Fruit fly (Drosophila melanogaster) whole organism, embryonic: ENCODE results near the gene arm.
A peak's percentile ranks its signal among the peaks of the same experiment; 100 is the strongest.

Experiments
- Abd-B ChIP-seq: fragments of 200-800 bp; sonication (Bioruptor generic); optimal IDR thresholded peaks from 2 replicates; lab custom pipeline; 2018; ENCODE audit warnings: missing biosample characterization, mild to moderate bottlenecking, missing genetic modification characterization, moderate library complexity
- B-H1 ChIP-seq: fragments of 200-800 bp; sonication (Bioruptor generic); IDR thresholded peaks from 3 replicates; pipeline ENCODE4 v1.3.6; 2022; ENCODE audit warnings: missing biosample characterization, missing genetic modification characterization
- BEAF-32 ChIP-seq: fragments of 200-800 bp; sonication (Bioruptor generic); optimal IDR thresholded peaks from 3 replicates; lab custom pipeline; 2017; ENCODE audit warnings: missing biosample characterization, missing genetic modification characterization, mild to moderate bottlenecking, moderate library complexity, missing genetic modification reagents
- CG10654 ChIP-seq: fragments of 200-800 bp; sonication (Bioruptor generic); optimal IDR thresholded peaks from 2 replicates; lab custom pipeline; 2016; ENCODE audit warnings: missing biosample characterization, missing genetic modification characterization
- CG11696 ChIP-seq: fragments of 200-800 bp; sonication (Bioruptor generic); IDR thresholded peaks from 2 replicates; pipeline ENCODE4 v1.3.6; 2022; ENCODE audit warnings: missing biosample characterization, missing genetic modification characterization
- CG13287 ChIP-seq: fragments of 200-800 bp; sonication (Bioruptor generic); IDR thresholded peaks from 2 replicates; pipeline ENCODE4 v1.3.6; 2022; ENCODE audit warnings: missing biosample characterization, missing genetic modification characterization; ENCODE audit not compliant: partially characterized antibody
- CG14710 ChIP-seq: fragments of 200-800 bp; sonication (Bioruptor generic); optimal IDR thresholded peaks from 3 replicates; lab custom pipeline; 2019; ENCODE audit warnings: missing biosample characterization, mild to moderate bottlenecking, missing genetic modification characterization, moderate library complexity
- CG2116 ChIP-seq: fragments of 200-800 bp; sonication (Bioruptor generic); optimal IDR thresholded peaks from 3 replicates; lab custom pipeline; 2018; ENCODE audit warnings: missing biosample characterization, mild to moderate bottlenecking, missing genetic modification characterization
- CG2120 ChIP-seq: fragments of 200-800 bp; sonication (Bioruptor generic); optimal IDR thresholded peaks from 3 replicates; lab custom pipeline; 2016; ENCODE audit warnings: missing biosample characterization, missing genetic modification characterization
- CG2875 ChIP-seq: fragments of 200-800 bp; sonication (Bioruptor generic); optimal IDR thresholded peaks from 2 replicates; lab custom pipeline; 2017; ENCODE audit warnings: missing biosample characterization, mild to moderate bottlenecking, missing genetic modification characterization, missing genetic modification reagents
- CG3163 ChIP-seq: fragments of 200-800 bp; sonication (Bioruptor generic); optimal IDR thresholded peaks from 3 replicates; lab custom pipeline; 2016; ENCODE audit warnings: missing biosample characterization, missing genetic modification characterization
- CG34376 ChIP-seq: fragments of 200-800 bp; sonication (Bioruptor generic); optimal IDR thresholded peaks from 2 replicates; lab custom pipeline; 2018; ENCODE audit warnings: missing biosample characterization, mild to moderate bottlenecking, missing genetic modification characterization
- CG4617 ChIP-seq: fragments of 200-800 bp; sonication (Bioruptor generic); optimal IDR thresholded peaks from 3 replicates; lab custom pipeline; 2016; ENCODE audit warnings: missing biosample characterization, missing genetic modification characterization, borderline replicate concordance
- CG8388 ChIP-seq: fragments of 200-800 bp; sonication (Bioruptor generic); optimal IDR thresholded peaks from 2 replicates; lab custom pipeline; 2019; ENCODE audit warnings: missing biosample characterization, mild to moderate bottlenecking, missing genetic modification characterization, moderate library complexity
- CG9797 ChIP-seq: fragments of 200-800 bp; sonication (Bioruptor generic); optimal IDR thresholded peaks from 3 replicates; lab custom pipeline; 2018; ENCODE audit warnings: missing biosample characterization, mild to moderate bottlenecking, missing genetic modification characterization
- Doc3 ChIP-seq: fragments of 200-800 bp; sonication (Bioruptor generic); IDR thresholded peaks from 3 replicates; pipeline ENCODE4 v1.3.6; 2022; ENCODE audit warnings: missing biosample characterization, missing genetic modification characterization; ENCODE audit not compliant: partially characterized antibody
- Dp ChIP-seq: fragments of 200-800 bp; sonication (Bioruptor generic); optimal IDR thresholded peaks from 2 replicates; lab custom pipeline; 2018; ENCODE audit warnings: missing biosample characterization, mild to moderate bottlenecking, missing genetic modification characterization, moderate library complexity
- Dref ChIP-seq: fragments of 200-800 bp; sonication (Bioruptor generic); IDR thresholded peaks from 2 replicates; pipeline ENCODE4 v1.3.6; 2022; ENCODE audit warnings: missing biosample characterization, missing genetic modification characterization
- E2f2 ChIP-seq: fragments of 200-800 bp; sonication (Bioruptor generic); IDR thresholded peaks from 2 replicates; pipeline ENCODE4 v1.3.6; 2022; ENCODE audit warnings: missing biosample characterization, missing genetic modification characterization
- Elba2 ChIP-seq: fragments of 200-800 bp; sonication (Bioruptor generic); optimal IDR thresholded peaks from 3 replicates; lab custom pipeline; 2016; ENCODE audit warnings: missing biosample characterization, missing genetic modification characterization
- GATAe ChIP-seq: fragments of 200-800 bp; sonication (Bioruptor generic); conservative IDR thresholded peaks from 2 replicates; pipeline ENCODE4 v1.3.6; 2022; ENCODE audit warnings: missing biosample characterization, missing genetic modification characterization
- HLH4C ChIP-seq: fragments of 200-800 bp; sonication (Bioruptor generic); IDR thresholded peaks from 3 replicates; pipeline ENCODE4 v1.3.6; 2022; ENCODE audit warnings: missing biosample characterization, missing genetic modification characterization; ENCODE audit not compliant: partially characterized antibody
- HLH54F ChIP-seq: fragments of 200-800 bp; sonication (Bioruptor generic); optimal IDR thresholded peaks from 3 replicates; lab custom pipeline; 2016; ENCODE audit warnings: missing biosample characterization, missing genetic modification characterization
- Kr ChIP-seq: fragments of 200-800 bp; sonication (Bioruptor generic); optimal IDR thresholded peaks from 2 replicates; lab custom pipeline; 2017; ENCODE audit warnings: missing biosample characterization, mild to moderate bottlenecking, missing genetic modification characterization
- MESR4 ChIP-seq: fragments of 200-800 bp; sonication (Bioruptor generic); optimal IDR thresholded peaks from 2 replicates; lab custom pipeline; 2018; ENCODE audit warnings: missing biosample characterization, mild to moderate bottlenecking, missing genetic modification characterization, moderate library complexity
- Med ChIP-seq: fragments of 200-800 bp; sonication (Bioruptor generic); peaks from one replicate; lab custom pipeline; 2016; ENCODE audit warnings: missing biosample characterization, missing genetic modification characterization, mild to moderate bottlenecking, inconsistent platforms, moderate library complexity
- Myb ChIP-seq: fragments of 200-800 bp; sonication (Bioruptor generic); optimal IDR thresholded peaks from 2 replicates; lab custom pipeline; 2016; ENCODE audit warnings: missing biosample characterization, missing genetic modification characterization
- Opbp ChIP-seq: fragments of 200-800 bp; sonication (Bioruptor generic); IDR thresholded peaks from 3 replicates; pipeline ENCODE4 v1.3.6; 2022; ENCODE audit warnings: missing biosample characterization, missing genetic modification characterization; ENCODE audit not compliant: partially characterized antibody
- Rfx ChIP-seq: fragments of 200-800 bp; sonication (Bioruptor generic); IDR thresholded peaks from 2 replicates; pipeline ENCODE4 v1.3.6; 2022; ENCODE audit warnings: missing biosample characterization, missing genetic modification characterization
- Scr ChIP-seq: fragments of 200-800 bp; sonication (Bioruptor generic); IDR thresholded peaks from 2 replicates; pipeline ENCODE4 v1.3.6; 2022; ENCODE audit warnings: missing biosample characterization, missing genetic modification characterization; ENCODE audit not compliant: partially characterized antibody
- Sox102F ChIP-seq: fragments of 200-800 bp; sonication (Bioruptor generic); optimal IDR thresholded peaks from 2 replicates; lab custom pipeline; 2018; ENCODE audit warnings: missing biosample characterization, mild to moderate bottlenecking, missing genetic modification characterization, moderate library complexity
- Sry-β ChIP-seq: fragments of 200-800 bp; sonication (Bioruptor generic); optimal IDR thresholded peaks from 2 replicates; lab custom pipeline; 2018; ENCODE audit warnings: missing biosample characterization, mild to moderate bottlenecking, missing genetic modification characterization, moderate library complexity
- YL-1 ChIP-seq: fragments of 200-800 bp; sonication (Bioruptor generic); optimal IDR thresholded peaks from 3 replicates; lab custom pipeline; 2017; ENCODE audit warnings: missing biosample characterization, mild to moderate bottlenecking, missing genetic modification characterization
- abd-A ChIP-seq: fragments of 200-800 bp; sonication (Bioruptor generic); optimal IDR thresholded peaks from 3 replicates; lab custom pipeline; 2019; ENCODE audit warnings: missing biosample characterization, mild to moderate bottlenecking, missing genetic modification characterization, moderate library complexity
- amos ChIP-seq: fragments of 200-800 bp; sonication (Bioruptor generic); IDR thresholded peaks from 2 replicates; pipeline ENCODE4 v1.3.6; 2022; ENCODE audit warnings: missing biosample characterization, missing genetic modification characterization; ENCODE audit not compliant: partially characterized antibody
- ato ChIP-seq: fragments of 200-800 bp; sonication (Bioruptor generic); IDR thresholded peaks from 2 replicates; pipeline ENCODE4 v1.3.6; 2022; ENCODE audit warnings: missing biosample characterization, missing genetic modification characterization; ENCODE audit not compliant: partially characterized antibody
- bbx ChIP-seq: fragments of 200-800 bp; sonication (Bioruptor generic); IDR thresholded peaks from 2 replicates; pipeline ENCODE4 v1.3.6; 2022; ENCODE audit warnings: missing biosample characterization, missing genetic modification characterization; ENCODE audit not compliant: partially characterized antibody
- chif ChIP-seq, 2 experiments: fragments of 200-800 bp; sonication (Bioruptor generic); optimal IDR thresholded peaks; 3 replicates each; lab custom pipeline; 2016; ENCODE audit warnings: missing biosample characterization in 2 of 2, missing genetic modification characterization in 2 of 2
- dm ChIP-seq: fragments of 200-800 bp; sonication (Bioruptor generic); optimal IDR thresholded peaks from 3 replicates; lab custom pipeline; 2016; ENCODE audit warnings: missing biosample characterization, missing genetic modification characterization
- gcm2 ChIP-seq: fragments of 200-800 bp; sonication (Bioruptor generic); optimal IDR thresholded peaks from 2 replicates; lab custom pipeline; 2016; ENCODE audit warnings: missing biosample characterization, missing genetic modification characterization
- ham ChIP-seq: fragments of 200-800 bp; sonication (Bioruptor generic); IDR thresholded peaks from 2 replicates; pipeline ENCODE4 v1.3.6; 2022; ENCODE audit warnings: missing biosample characterization, missing genetic modification characterization
- inv ChIP-seq: fragments of 200-800 bp; sonication (Bioruptor generic); IDR thresholded peaks from 2 replicates; pipeline ENCODE4 v1.3.6; 2022; ENCODE audit warnings: missing biosample characterization, missing genetic modification characterization; ENCODE audit not compliant: partially characterized antibody
- nmo ChIP-seq: fragments of 200-800 bp; sonication (Bioruptor generic); optimal IDR thresholded peaks from 2 replicates; lab custom pipeline; 2018; ENCODE audit warnings: missing biosample characterization, mild to moderate bottlenecking, missing genetic modification characterization, moderate library complexity
- pzg ChIP-seq: fragments of 200-800 bp; sonication (Bioruptor generic); optimal IDR thresholded peaks from 3 replicates; lab custom pipeline; 2018; ENCODE audit warnings: missing biosample characterization, mild to moderate bottlenecking, missing genetic modification characterization, moderate library complexity
- stwl ChIP-seq: fragments of 200-800 bp; sonication (Bioruptor generic); optimal IDR thresholded peaks from 3 replicates; lab custom pipeline; 2018; ENCODE audit warnings: missing biosample characterization, mild to moderate bottlenecking, missing genetic modification characterization, moderate library complexity
- sug ChIP-seq: fragments of 200-800 bp; optimal IDR thresholded peaks from 2 replicates; lab custom pipeline; 2019; ENCODE audit warnings: missing biosample characterization, mild to moderate bottlenecking, missing genetic modification characterization, moderate library complexity
- trem ChIP-seq: fragments of 200-800 bp; optimal IDR thresholded peaks from 3 replicates; lab custom pipeline; 2019; ENCODE audit warnings: missing biosample characterization, mild to moderate bottlenecking, missing genetic modification characterization, moderate library complexity
- vnd ChIP-seq: fragments of 200-800 bp; sonication (Bioruptor generic); IDR thresholded peaks from 3 replicates; pipeline ENCODE4 v1.3.6; 2022; ENCODE audit warnings: missing biosample characterization, missing genetic modification characterization; ENCODE audit not compliant: partially characterized antibody

The arm gene

DNA sequence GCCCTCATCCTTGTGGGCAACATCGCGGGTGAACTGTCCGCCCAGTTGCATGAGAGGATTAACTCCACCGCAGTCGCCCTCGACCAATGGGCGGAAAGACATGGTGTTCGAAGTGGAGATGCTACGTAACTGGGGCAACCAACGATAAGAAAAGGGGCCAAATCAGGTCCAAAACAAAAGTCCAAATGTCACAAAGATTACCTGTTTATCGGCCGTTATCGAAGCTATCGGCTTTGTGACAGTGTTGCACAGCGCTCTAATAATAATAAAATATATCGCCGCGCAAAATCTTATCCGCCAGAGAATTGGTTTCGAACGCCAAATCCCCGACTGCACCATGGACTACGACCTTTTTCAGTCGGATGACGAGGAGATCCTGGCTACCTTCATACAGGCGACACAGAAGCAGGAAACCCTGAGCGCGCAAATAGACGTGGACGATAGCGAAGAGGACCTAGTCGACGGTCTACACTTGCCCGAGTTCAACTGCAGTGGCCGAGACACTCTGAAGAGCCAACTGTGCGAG, 31.8 kb downstream of the arm start, which contains the start of the genes CG14803 and Pex5 (continued):
- TF ChIP-seq CG8388 (GFP tag; lab: Kevin White, UChicago) (no peak), HLH4C (GFP tag; lab: Robert Waterston, UW) (peak; percentile 63; the same call in 2 of the 3 replicates), sug (tag; lab: Kevin White, UChicago) (peak; percentile 9), MESR4 (peak; percentile 78), CG34376 (peak; percentile 62), pzg (GFP tag; lab: Kevin White, UChicago) (peak; percentile 54), CG4617 (GFP tag; lab: Kevin White, UChicago) (peak; percentile 41), Dref (peak; percentile 77), CG13287 (GFP tag; lab: Robert Waterston, UW) (peak; percentile 73), CG2120 (peak; percentile 31), BEAF-32 (GFP tag; lab: Kevin White, UChicago) (peak; percentile 62), CG2116 (GFP tag; lab: Kevin White, UChicago) (peak; percentile 59), inv (GFP tag; lab: Robert Waterston, UW) (no peak), Myb (GFP tag; lab: Kevin White, UChicago) (peak; percentile 31), YL-1 (GFP tag; lab: Kevin White, UChicago) (peak; percentile 79), stwl (peak; percentile 82), nmo (GFP tag; lab: Kevin White, UChicago) (no peak), HLH54F (no peak), Sry-β (GFP tag; lab: Kevin White, UChicago) (peak; percentile 8), Doc3 (GFP tag; lab: Robert Waterston, UW) (peak; percentile 39; the same call in 1 of the 3 replicates), Elba2 (GFP tag; lab: Kevin White, UChicago) (peak; percentile 37), CG2875 (GFP tag; lab: Kevin White, UChicago) (no peak), Dp (GFP tag; lab: Kevin White, UChicago) (peak; percentile 76), Sox102F (GFP tag; lab: Kevin White, UChicago) (no peak), Opbp (GFP tag; lab: Robert Waterston, UW) (peak; percentile 67; the same call in 2 of the 3 replicates), trem (tag; lab: Kevin White, UChicago) (peak; percentile 26), Scr (peak; percentile 63), bbx (GFP tag; lab: Robert Waterston, UW) (peak; percentile 68; the same call in 1 of the 2 replicates), ato (GFP tag; lab: Robert Waterston, UW) (peak; percentile 38), CG11696 (GFP tag; lab: Robert Waterston, UW) (no peak), amos (peak; percentile 59; the same call in 1 of the 2 replicates), abd-A (tag; lab: Kevin White, UChicago) (no peak), vnd (GFP tag; lab: Robert Waterston, UW) (peak; percentile 39; the same call in 2 of the 3 replicates), B-H1 (no peak), dm (GFP tag; lab: Kevin White, UChicago) (no peak), CG10654 (GFP tag; lab: Kevin White, UChicago) (no peak), GATAe (peak; percentile 21; the same call in 1 of the 2 replicates), E2f2 (GFP tag; lab: Robert Waterston, UW) (peak; percentile 84), chif (GFP tag; optimal IDR thresholded peaks at IDR 0.05; lab: Kevin White, UChicago) (no peak), CG3163 (GFP tag; lab: Kevin White, UChicago) (no peak), Med (GFP tag; lab: Kevin White, UChicago) (peak; percentile 81), Rfx (GFP tag; lab: Robert Waterston, UW) (peak; percentile 37; the same call in 1 of the 2 replicates), CG9797 (GFP tag; lab: Kevin White, UChicago) (peak; percentile 3), CG14710 (tag; lab: Kevin White, UChicago) (no peak), gcm2 (GFP tag; lab: Kevin White, UChicago) (no peak), Abd-B (GFP tag; lab: Kevin White, UChicago) (no peak), Kr (GFP tag; lab: Kevin White, UChicago) (no peak), ham (GFP tag; lab: Robert Waterston, UW) (no peak)
